Worm (Caenorhabditis elegans): ENCODE measurements around the gene flp-13.
A peak's percentile ranks its signal among the peaks of the same experiment; 100 is the strongest.

The flp-13 gene

ce11 chrIV:7734173-7734572 is 36.0 kb upstream of the flp-13 start:
- TF ChIP-seq aly-2 (tag; optimal IDR thresholded peaks at IDR 0.05) (no peak), lin-11 (tag; optimal IDR thresholded peaks at IDR 0.05) (no peak), snpc-4 (tag; optimal IDR thresholded peaks at IDR 0.05) (no peak), elt-1 (tag; optimal IDR thresholded peaks at IDR 0.05) (no peak), egl-27 (tag; optimal IDR thresholded peaks at IDR 0.05) (no peak), nhr-25 (tag; optimal IDR thresholded peaks at IDR 0.05) (no peak), F13H6.1 (tag; optimal IDR thresholded peaks at IDR 0.05) (no peak), skn-1 (tag; optimal IDR thresholded peaks at IDR 0.05) (no peak), nhr-10 (tag; optimal IDR thresholded peaks at IDR 0.05) (no peak), crh-2 (tag; optimal IDR thresholded peaks at IDR 0.05) (no peak), zag-1 (tag; optimal IDR thresholded peaks at IDR 0.05) (no peak), blmp-1 (tag; optimal IDR thresholded peaks at IDR 0.05; ENCODE audit: insufficient read depth) (no peak)

ce11 chrIV:7731960-7732359 is 33.7 kb upstream of the flp-13 start, which contains the start of the genes C50F7.9 and C50F7.3:
Gene C50F7.9, minus strand, starts transcription at chrIV:7732060.
Gene C50F7.3, plus strand, starts transcription at chrIV:7732329.
- TF ChIP-seq aly-2 (tag; optimal IDR thresholded peaks at IDR 0.05) (no peak), ama-1 (optimal IDR thresholded peaks at IDR 0.05) (no peak), ztf-11 (tag; optimal IDR thresholded peaks at IDR 0.05) (no peak), lin-13 (GFP tag; optimal IDR thresholded peaks at IDR 0.05) (no peak), fos-1 (tag; optimal IDR thresholded peaks at IDR 0.05) (no peak), crh-2 (tag; optimal IDR thresholded peaks at IDR 0.05) (no peak), snpc-4 (tag; optimal IDR thresholded peaks at IDR 0.05) (no peak), skn-1 (tag; optimal IDR thresholded peaks at IDR 0.05) (no peak), nhr-25 (tag; optimal IDR thresholded peaks at IDR 0.05) (no peak), ztf-1 (GFP tag; conservative IDR thresholded peaks at IDR 0.05) (no peak), nhr-77 (tag; optimal IDR thresholded peaks at IDR 0.05) (no peak), ZK546.5 (tag; optimal IDR thresholded peaks at IDR 0.05) (no peak), R02D3.7 (tag; optimal IDR thresholded peaks at IDR 0.05) (no peak)

- TF ChIP-seq unc-55 (GFP tag; optimal IDR thresholded peaks at IDR 0.05) = peak; percentile 50
- TF ChIP-seq gmeb-1 (tag; optimal IDR thresholded peaks at IDR 0.05) = no peak
Observed at ce11 chrIV:7728402-7728963, 30.3 kb upstream of the flp-13 start, which contains the start of gene sucg-1. Gene sucg-1, plus strand, starts transcription at chrIV:7728913.

- no peak for TF ChIP-seq nhr-10 (tag; optimal IDR thresholded peaks at IDR 0.05)
- TF ChIP-seq sma-9 (GFP tag; optimal IDR thresholded peaks at IDR 0.05) = no peak
- TF ChIP-seq sma-9 (tag; optimal IDR thresholded peaks at IDR 0.05) = no peak
- TF ChIP-seq nhr-12 (tag; optimal IDR thresholded peaks at IDR 0.05) = no peak
- no peak for TF ChIP-seq ceh-82 (tag; optimal IDR thresholded peaks at IDR 0.05)
- no peak for TF ChIP-seq lin-11 (tag; optimal IDR thresholded peaks at IDR 0.05)
- TF ChIP-seq nhr-77 (tag; optimal IDR thresholded peaks at IDR 0.05) = no peak
- no peak for TF ChIP-seq egl-27 (tag; optimal IDR thresholded peaks at IDR 0.05)
- no peak for TF ChIP-seq lin-13 (GFP tag; optimal IDR thresholded peaks at IDR 0.05)
- no peak for TF ChIP-seq nhr-237 (tag; optimal IDR thresholded peaks at IDR 0.05)
Observed at ce11 chrIV:7727258-7727657, 29.0 kb upstream of the flp-13 start.

ce11 chrIV:7726325-7726724 is 28.1 kb upstream of the flp-13 start, which contains the start of gene C50F7.5:
Gene C50F7.5, plus strand, starts transcription at chrIV:7726719.
- peak; percentile 71 for TF ChIP-seq fos-1 (tag; optimal IDR thresholded peaks at IDR 0.05)
- TF ChIP-seq ztf-1 (GFP tag; conservative IDR thresholded peaks at IDR 0.05) = no peak

ce11 chrIV:7724912-7725311 is 26.7 kb upstream of the flp-13 start:
- TF ChIP-seq sma-9 (GFP tag; optimal IDR thresholded peaks at IDR 0.05) = no peak
- TF ChIP-seq sma-9 (tag; optimal IDR thresholded peaks at IDR 0.05) = no peak
- peak; percentile 32 for TF ChIP-seq unc-55 (GFP tag; optimal IDR thresholded peaks at IDR 0.05)
- no peak for TF ChIP-seq C34F6.9 (tag; optimal IDR thresholded peaks at IDR 0.05)
- no peak for TF ChIP-seq ceh-82 (tag; optimal IDR thresholded peaks at IDR 0.05)
- TF ChIP-seq nhr-10 (tag; optimal IDR thresholded peaks at IDR 0.05) = no peak
- TF ChIP-seq mab-5 (tag; optimal IDR thresholded peaks at IDR 0.05) = peak; percentile 64

ce11 chrIV:7723555-7723954 is 25.3 kb upstream of the flp-13 start:
- TF ChIP-seq fos-1 (tag; optimal IDR thresholded peaks at IDR 0.05) = no peak
- no peak for TF ChIP-seq sma-9 (GFP tag; optimal IDR thresholded peaks at IDR 0.05)
- TF ChIP-seq sma-9 (tag; optimal IDR thresholded peaks at IDR 0.05) = no peak
- TF ChIP-seq mab-5 (tag; optimal IDR thresholded peaks at IDR 0.05) = peak; percentile 48
- TF ChIP-seq sma-3 (GFP tag; optimal IDR thresholded peaks at IDR 0.05) = no peak
- no peak for TF ChIP-seq lin-39 (tag; optimal IDR thresholded peaks at IDR 0.05)
- TF ChIP-seq Y55F3AM.14 (GFP tag; optimal IDR thresholded peaks at IDR 0.05) = no peak
- TF ChIP-seq mdl-1 (tag; optimal IDR thresholded peaks at IDR 0.05) = no peak
- TF ChIP-seq sem-4 (tag; optimal IDR thresholded peaks at IDR 0.05) = no peak
- no peak for TF ChIP-seq R02D3.7 (tag; optimal IDR thresholded peaks at IDR 0.05)
- TF ChIP-seq nhr-129 (tag; optimal IDR thresholded peaks at IDR 0.05) = no peak
- no peak for TF ChIP-seq zag-1 (tag; optimal IDR thresholded peaks at IDR 0.05)
- no peak for TF ChIP-seq egl-27 (tag; optimal IDR thresholded peaks at IDR 0.05)
- TF ChIP-seq ama-1 (optimal IDR thresholded peaks at IDR 0.05) = no peak
- no peak for TF ChIP-seq nhr-77 (tag; optimal IDR thresholded peaks at IDR 0.05)
- peak; percentile 24 for TF ChIP-seq F13H6.1 (tag; optimal IDR thresholded peaks at IDR 0.05)
- no peak for TF ChIP-seq ztf-4 (tag; optimal IDR thresholded peaks at IDR 0.05)
- no peak for TF ChIP-seq skn-1 (tag; optimal IDR thresholded peaks at IDR 0.05)
- no peak for TF ChIP-seq snpc-4 (tag; optimal IDR thresholded peaks at IDR 0.05)
- TF ChIP-seq C34F6.9 (tag; optimal IDR thresholded peaks at IDR 0.05) = no peak
- peak in 1 of 2 experiments; percentile 20 for TF ChIP-seq lsy-2 (tag; optimal IDR thresholded peaks at IDR 0.05)
- no peak for TF ChIP-seq nhr-21 (tag; optimal IDR thresholded peaks at IDR 0.05)
